ENCODE assay signal across 4 fruit fly cellular contexts in genomic region chrX:17833986-17834385, dm6.
TF ChIP-seq lines count a peak whose summit lies in the region.

No protein-coding gene starts in this region.

- no peak for TF ChIP-seq CTCF in whole organism, embryonic (GFP tag; optimal IDR thresholded peaks at IDR 0.05; lab: Kevin White, UChicago)

TF ChIP-seq in whole organism, embryonic, 481 proteins besides CTCF, POLR2A, EP300 and RAD21 (continues in another document):
- TF ChIP-seq Camta (GFP tag; optimal IDR thresholded peaks at IDR 0.05; lab: Kevin White, UChicago) (no peak), CG8290 (GFP tag; optimal IDR thresholded peaks at IDR 0.05; lab: Kevin White, UChicago) (no peak), CG8290 (tag; optimal IDR thresholded peaks at IDR 0.05; lab: Kevin White, UChicago) (no peak), dysf (GFP tag; IDR thresholded peaks at IDR 0.05; lab: Robert Waterston, UW) (no peak), bsh (GFP tag; optimal IDR thresholded peaks at IDR 0.05; lab: Kevin White, UChicago) (no peak), slbo (GFP tag; IDR thresholded peaks at IDR 0.05; lab: Robert Waterston, UW) (no peak), sqz (GFP tag; optimal IDR thresholded peaks at IDR 0.05; lab: Kevin White, UChicago) (no peak), z (GFP tag; IDR thresholded peaks at IDR 0.05; lab: Robert Waterston, UW) (peak; percentile 95), Deaf1 (tag; optimal IDR thresholded peaks at IDR 0.05; lab: Kevin White, UChicago) (peak; percentile 9), sc (optimal IDR thresholded peaks at IDR 0.05; lab: Kevin White, UChicago) (no peak), sc (GFP tag; optimal IDR thresholded peaks at IDR 0.05; lab: Kevin White, UChicago) (no peak), bbx (GFP tag; IDR thresholded peaks at IDR 0.05; lab: Robert Waterston, UW; ENCODE audit: partially characterized antibody) (0 out of 2 replicates have a peak, but pooled peaks have one; percentile 21), insv (GFP tag; optimal IDR thresholded peaks at IDR 0.05; lab: Kevin White, UChicago) (no peak), Six4 (GFP tag; optimal IDR thresholded peaks at IDR 0.05; lab: Kevin White, UChicago) (no peak), knrl (GFP tag; IDR thresholded peaks at IDR 0.05; lab: Robert Waterston, UW; ENCODE audit: partially characterized antibody) (no peak), h (optimal IDR thresholded peaks at IDR 0.05; lab: Kevin White, UChicago) (no peak), tna (GFP tag; IDR thresholded peaks at IDR 0.05; lab: Robert Waterston, UW; ENCODE audit: partially characterized antibody) (no peak), Taf1 (GFP tag; IDR thresholded peaks at IDR 0.05; lab: Robert Waterston, UW) (no peak), D19B (GFP tag; optimal IDR thresholded peaks at IDR 0.05; lab: Kevin White, UChicago) (no peak), toy (GFP tag; IDR thresholded peaks at IDR 0.05; lab: Robert Waterston, UW) (no peak), sob (GFP tag; IDR thresholded peaks at IDR 0.05; lab: Robert Waterston, UW) (no peak), crol (GFP tag; IDR thresholded peaks at IDR 0.05; lab: Robert Waterston, UW) (peak; percentile 83), fd102C (GFP tag; optimal IDR thresholded peaks at IDR 0.05; lab: Kevin White, UChicago) (no peak), E2f1 (GFP tag; IDR thresholded peaks at IDR 0.05; lab: Robert Waterston, UW) (no peak)

TF ChIP-seq in whole organism, prepupa, 60 proteins besides CTCF, POLR2A, EP300 and RAD21:
- TF ChIP-seq eg (GFP tag; IDR thresholded peaks at IDR 0.05; lab: Robert Waterston, UW) (0 out of 3 replicates have a peak, but pooled peaks have one; percentile 30), CG6163 (GFP tag; IDR thresholded peaks at IDR 0.05; lab: Robert Waterston, UW) (0 out of 3 replicates have a peak, but pooled peaks have one; percentile 16), Eip78C (GFP tag; lab: Kevin White, UChicago) (peak; percentile 38), fkh (GFP tag; optimal IDR thresholded peaks at IDR 0.05; lab: Kevin White, UChicago) (no peak)

TF ChIP-seq in whole organism, pupa, 21 proteins besides CTCF, POLR2A, EP300 and RAD21:
- TF ChIP-seq D1 (tag; optimal IDR thresholded peaks at IDR 0.05; lab: Kevin White, UChicago), result no peak
- no peak for TF ChIP-seq CG8159 (tag; optimal IDR thresholded peaks at IDR 0.05; lab: Kevin White, UChicago)
- TF ChIP-seq rn (GFP tag; IDR thresholded peaks at IDR 0.05; lab: Robert Waterston, UW), result no peak
- TF ChIP-seq CG32121 (GFP tag; IDR thresholded peaks at IDR 0.05; lab: Robert Waterston, UW), result 0 out of 2 replicates have a peak, but pooled peaks have one; percentile 30
- peak; percentile 66 for TF ChIP-seq EcR (GFP tag; optimal IDR thresholded peaks at IDR 0.05; lab: Kevin White, UChicago)
- TF ChIP-seq CG15710 (tag; optimal IDR thresholded peaks at IDR 0.05; lab: Kevin White, UChicago), result no peak
- no peak for TF ChIP-seq CG9948 (tag; optimal IDR thresholded peaks at IDR 0.05; lab: Kevin White, UChicago)
- no peak for TF ChIP-seq gl (tag; optimal IDR thresholded peaks at IDR 0.05; lab: Kevin White, UChicago)
- TF ChIP-seq CG17806 (tag; optimal IDR thresholded peaks at IDR 0.05; lab: Kevin White, UChicago), result no peak
- TF ChIP-seq CG34367 (tag; optimal IDR thresholded peaks at IDR 0.05; lab: Kevin White, UChicago), result no peak
- 0 out of 2 replicates have a peak, but pooled peaks have one; percentile 7 for TF ChIP-seq CG12605 (GFP tag; IDR thresholded peaks at IDR 0.05; lab: Robert Waterston, UW)
- no peak for TF ChIP-seq CG8301 (tag; optimal IDR thresholded peaks at IDR 0.05; lab: Kevin White, UChicago)
- TF ChIP-seq Snoo (tag; optimal IDR thresholded peaks at IDR 0.05; lab: Kevin White, UChicago), result no peak
- TF ChIP-seq Pif1A (GFP tag; optimal IDR thresholded peaks at IDR 0.05; lab: Kevin White, UChicago), result no peak
- no peak for TF ChIP-seq CG10348 (GFP tag; IDR thresholded peaks at IDR 0.05; lab: Robert Waterston, UW)
- TF ChIP-seq CG13204 (GFP tag; optimal IDR thresholded peaks at IDR 0.05; lab: Kevin White, UChicago), result no peak
- no peak for TF ChIP-seq Pif1B (GFP tag; optimal IDR thresholded peaks at IDR 0.05; lab: Kevin White, UChicago)
- peak; percentile 49; the same call in 2 of the 3 replicates for TF ChIP-seq CG4496 (GFP tag; IDR thresholded peaks at IDR 0.05; lab: Robert Waterston, UW)
- TF ChIP-seq CG14655 (GFP tag; optimal IDR thresholded peaks at IDR 0.05; lab: Kevin White, UChicago), result no peak
- 0 out of 3 replicates have a peak, but pooled peaks have one; percentile 24 for TF ChIP-seq fd96Ca (GFP tag; IDR thresholded peaks at IDR 0.05; lab: Robert Waterston, UW)
- peak; percentile 26; the same call in 1 of the 2 replicates for TF ChIP-seq Ets98B (GFP tag; IDR thresholded peaks at IDR 0.05; lab: Robert Waterston, UW)
TF ChIP-seq in whole organism, pupa: peak in this region for 6.

TF ChIP-seq in whole organism, wandering third instar larva, 38 proteins besides CTCF, POLR2A, EP300 and RAD21:
- TF ChIP-seq Dif (GFP tag; optimal IDR thresholded peaks at IDR 0.05; lab: Kevin White, UChicago; ENCODE audit: partially characterized antibody), result peak; percentile 50
- no peak for TF ChIP-seq fru (GFP tag; optimal IDR thresholded peaks at IDR 0.05; lab: Kevin White, UChicago)
- TF ChIP-seq Vsx2 (GFP tag; optimal IDR thresholded peaks at IDR 0.05; lab: Kevin White, UChicago; ENCODE audit: partially characterized antibody), result peak; percentile 70
- peak; percentile 73 for TF ChIP-seq psq (GFP tag; optimal IDR thresholded peaks at IDR 0.05; lab: Kevin White, UChicago)
- TF ChIP-seq dl (GFP tag; optimal IDR thresholded peaks at IDR 0.05; lab: Kevin White, UChicago; ENCODE audit: insufficient read depth in 1 of 2, partially characterized antibody in 2 of 2), result peak; percentile 24 to 40
